Fruit fly (Drosophila melanogaster) whole organism, embryonic: Measurements from ENCODE around the gene Trhn.

ENCODE experiments used
- Abd-B ChIP-seq: fragments of 200-800 bp; sonication (Bioruptor generic); optimal IDR thresholded peaks from 2 replicates; lab custom pipeline; 2018; ENCODE audit warnings: missing biosample characterization, mild to moderate bottlenecking, missing genetic modification characterization, moderate library complexity
- Aef1 ChIP-seq: fragments of 200-800 bp; sonication (Bioruptor generic); IDR thresholded peaks from 3 replicates; pipeline ENCODE4 v1.3.6; 2022; ENCODE audit warnings: missing biosample characterization, missing genetic modification characterization
- Antp ChIP-seq: fragments of 200-800 bp; sonication (Bioruptor generic); optimal IDR thresholded peaks from 3 replicates; lab custom pipeline; 2016; ENCODE audit warnings: missing biosample characterization, missing genetic modification characterization
- BtbVII ChIP-seq: fragments of 200-800 bp; sonication (Bioruptor generic); optimal IDR thresholded peaks from 3 replicates; lab custom pipeline; 2017; ENCODE audit warnings: missing biosample characterization, mild to moderate bottlenecking, missing genetic modification characterization
- CG10147 ChIP-seq: fragments of 200-800 bp; sonication (Bioruptor generic); optimal IDR thresholded peaks from 2 replicates; lab custom pipeline; 2019; ENCODE audit warnings: missing biosample characterization, mild to moderate bottlenecking, missing genetic modification characterization, moderate library complexity
- CG10462 ChIP-seq: fragments of 200-800 bp; sonication (Bioruptor generic); optimal IDR thresholded peaks from 2 replicates; lab custom pipeline; 2016; ENCODE audit warnings: missing biosample characterization, missing genetic modification characterization
- CG10979 ChIP-seq: fragments of 200-800 bp; sonication (Bioruptor generic); optimal IDR thresholded peaks from 2 replicates; lab custom pipeline; 2018; ENCODE audit warnings: missing biosample characterization, mild to moderate bottlenecking, missing genetic modification characterization, moderate library complexity
- CG11695 ChIP-seq: fragments of 200-800 bp; sonication (Bioruptor generic); IDR thresholded peaks from 3 replicates; pipeline ENCODE4 v1.3.6; 2022; ENCODE audit warnings: missing biosample characterization, missing genetic modification characterization
- CG14860 ChIP-seq: fragments of 200-800 bp; sonication (Bioruptor generic); IDR thresholded peaks from 3 replicates; pipeline ENCODE4 v1.3.6; 2022; ENCODE audit warnings: missing biosample characterization, missing genetic modification characterization; ENCODE audit not compliant: partially characterized antibody
- CG1602 ChIP-seq: fragments of 200-800 bp; sonication (Bioruptor generic); optimal IDR thresholded peaks from 3 replicates; lab custom pipeline; 2016; ENCODE audit warnings: missing biosample characterization, missing genetic modification characterization
- CG17359 ChIP-seq: fragments of 200-800 bp; sonication (Bioruptor generic); optimal IDR thresholded peaks from 3 replicates; lab custom pipeline; 2018; ENCODE audit warnings: missing biosample characterization, mild to moderate bottlenecking, missing genetic modification characterization, moderate library complexity
- CG17829 ChIP-seq: fragments of 200-800 bp; optimal IDR thresholded peaks from 2 replicates; lab custom pipeline; 2019; ENCODE audit warnings: missing biosample characterization, mild to moderate bottlenecking, missing genetic modification characterization, moderate library complexity
- CG2129 ChIP-seq: fragments of 200-800 bp; sonication (Bioruptor generic); IDR thresholded peaks from 2 replicates; pipeline ENCODE4 v1.3.6; 2022; ENCODE audit warnings: missing biosample characterization, missing genetic modification characterization; ENCODE audit not compliant: partially characterized antibody
- CG2202 ChIP-seq: fragments of 200-800 bp; sonication (Bioruptor generic); optimal IDR thresholded peaks from 2 replicates; lab custom pipeline; 2018; ENCODE audit warnings: missing biosample characterization, mild to moderate bottlenecking, missing genetic modification characterization
- CG31388 ChIP-seq: fragments of 200-800 bp; sonication (Bioruptor generic); optimal IDR thresholded peaks from 2 replicates; lab custom pipeline; 2016; ENCODE audit warnings: missing biosample characterization, missing genetic modification characterization
- CG33557 ChIP-seq: fragments of 200-800 bp; sonication (Bioruptor generic); optimal IDR thresholded peaks from 2 replicates; lab custom pipeline; 2019; ENCODE audit warnings: missing biosample characterization, mild to moderate bottlenecking, missing genetic modification characterization, moderate library complexity
- CG4282 ChIP-seq: fragments of 200-800 bp; sonication (Bioruptor generic); optimal IDR thresholded peaks from 2 replicates; lab custom pipeline; 2016; ENCODE audit warnings: missing biosample characterization, missing genetic modification characterization
- CG43689 ChIP-seq: fragments of 200-800 bp; sonication (Bioruptor generic); IDR thresholded peaks from 2 replicates; pipeline ENCODE4 v1.3.6; 2022; ENCODE audit warnings: missing biosample characterization, missing genetic modification characterization
- CG4730 ChIP-seq: fragments of 200-800 bp; sonication (Bioruptor generic); IDR thresholded peaks from 2 replicates; pipeline ENCODE4 v1.3.6; 2022; ENCODE audit warnings: missing biosample characterization, missing genetic modification characterization
- CG6791 ChIP-seq: fragments of 200-800 bp; sonication (Bioruptor generic); IDR thresholded peaks from 3 replicates; pipeline ENCODE4 v1.3.6; 2022; ENCODE audit warnings: missing biosample characterization, missing genetic modification characterization; ENCODE audit not compliant: partially characterized antibody
- CG8388 ChIP-seq: fragments of 200-800 bp; sonication (Bioruptor generic); optimal IDR thresholded peaks from 2 replicates; lab custom pipeline; 2019; ENCODE audit warnings: missing biosample characterization, mild to moderate bottlenecking, missing genetic modification characterization, moderate library complexity
- CG9932 ChIP-seq: fragments of 200-800 bp; sonication (Bioruptor generic); IDR thresholded peaks from 2 replicates; pipeline ENCODE4 v1.3.6; 2022; ENCODE audit warnings: missing biosample characterization, missing genetic modification characterization
- Dek ChIP-seq: fragments of 200-800 bp; sonication (Bioruptor generic); optimal IDR thresholded peaks from 3 replicates; lab custom pipeline; 2019; ENCODE audit warnings: missing biosample characterization, mild to moderate bottlenecking, missing genetic modification characterization, moderate library complexity
- ERR ChIP-seq: fragments of 200-800 bp; sonication (Bioruptor generic); optimal IDR thresholded peaks from 2 replicates; lab custom pipeline; 2016; ENCODE audit warnings: missing biosample characterization, missing genetic modification characterization
- Eip74EF ChIP-seq, 2 experiments: fragments of 200-800 bp in 1 of 2; fragments of >200 bp in 1 of 2; sonication (Bioruptor generic) in 1 of 2; optimal IDR thresholded peaks; 2 replicates each; lab custom pipeline; 2017 to 2019; ENCODE audit warnings: missing biosample characterization in 2 of 2, missing genetic modification characterization in 2 of 2, mild to moderate bottlenecking in 1 of 2, moderate library complexity in 1 of 2
- Fer1 ChIP-seq: fragments of 200-800 bp; sonication (Bioruptor generic); optimal IDR thresholded peaks from 2 replicates; lab custom pipeline; 2017; ENCODE audit warnings: missing biosample characterization, mild to moderate bottlenecking, missing genetic modification characterization
- Fer3 ChIP-seq: fragments of 200-800 bp; sonication (Bioruptor generic); optimal IDR thresholded peaks from 2 replicates; lab custom pipeline; 2018; ENCODE audit warnings: missing biosample characterization, mild to moderate bottlenecking, missing genetic modification characterization, moderate library complexity
- GATAe ChIP-seq: fragments of 200-800 bp; sonication (Bioruptor generic); conservative IDR thresholded peaks from 2 replicates; pipeline ENCODE4 v1.3.6; 2022; ENCODE audit warnings: missing biosample characterization, missing genetic modification characterization
- H2.0 ChIP-seq: fragments of 200-800 bp; sonication (Bioruptor generic); IDR thresholded peaks from 2 replicates; pipeline ENCODE4 v1.3.6; 2022; ENCODE audit warnings: missing biosample characterization, missing genetic modification characterization
- HLHmδ ChIP-seq: fragments of 200-800 bp; sonication (Bioruptor generic); optimal IDR thresholded peaks from 2 replicates; lab custom pipeline; 2018; ENCODE audit warnings: missing biosample characterization, mild to moderate bottlenecking, missing genetic modification characterization, moderate library complexity
- Hr78 ChIP-seq, 2 experiments: fragments of 200-800 bp in 1 of 2; fragments of >200 bp in 1 of 2; sonication (Bioruptor generic) in 1 of 2; optimal IDR thresholded peaks; 2 replicates each; lab custom pipeline; 2017 to 2019; ENCODE audit warnings: missing biosample characterization in 2 of 2, missing genetic modification characterization in 2 of 2, mild to moderate bottlenecking in 1 of 2, moderate library complexity in 1 of 2
- PHDP ChIP-seq: fragments of 200-800 bp; sonication (Bioruptor generic); optimal IDR thresholded peaks from 3 replicates; lab custom pipeline; 2018; ENCODE audit warnings: missing biosample characterization, mild to moderate bottlenecking, missing genetic modification characterization, moderate library complexity
- Ptx1 ChIP-seq: fragments of 200-800 bp; sonication (Bioruptor generic); IDR thresholded peaks from 2 replicates; pipeline ENCODE4 v1.3.6; 2022; ENCODE audit warnings: missing biosample characterization, missing genetic modification characterization
- Spps ChIP-seq: fragments of 200-800 bp; sonication (Bioruptor generic); optimal IDR thresholded peaks from 2 replicates; lab custom pipeline; 2018; ENCODE audit warnings: missing biosample characterization, mild to moderate bottlenecking, missing genetic modification characterization
- ap ChIP-seq: fragments of 200-800 bp; sonication (Bioruptor generic); IDR thresholded peaks from 2 replicates; pipeline ENCODE4 v1.3.6; 2022; ENCODE audit warnings: missing biosample characterization, missing genetic modification characterization
- ci ChIP-seq: fragments of 200-800 bp; sonication (Bioruptor generic); IDR thresholded peaks from 3 replicates; pipeline ENCODE4 v1.3.6; 2022; ENCODE audit warnings: missing biosample characterization, missing genetic modification characterization
- danr ChIP-seq: fragments of 200-800 bp; sonication (Bioruptor generic); IDR thresholded peaks from 2 replicates; pipeline ENCODE4 v1.3.6; 2022; ENCODE audit warnings: missing biosample characterization, missing genetic modification characterization
- ftz-f1 ChIP-seq: fragments of 200-800 bp; sonication (Bioruptor generic); optimal IDR thresholded peaks from 2 replicates; lab custom pipeline; 2016; ENCODE audit warnings: missing biosample characterization, missing genetic modification characterization
- ham ChIP-seq: fragments of 200-800 bp; sonication (Bioruptor generic); IDR thresholded peaks from 2 replicates; pipeline ENCODE4 v1.3.6; 2022; ENCODE audit warnings: missing biosample characterization, missing genetic modification characterization
- hbn ChIP-seq: fragments of 200-800 bp; sonication (Bioruptor generic); IDR thresholded peaks from 2 replicates; pipeline ENCODE4 v1.3.6; 2022; ENCODE audit warnings: missing biosample characterization, missing genetic modification characterization; ENCODE audit not compliant: partially characterized antibody
- mld ChIP-seq: fragments of 200-800 bp; sonication (Bioruptor generic); IDR thresholded peaks from 3 replicates; pipeline ENCODE4 v1.3.6; 2022; ENCODE audit warnings: missing biosample characterization, missing genetic modification characterization; ENCODE audit not compliant: partially characterized antibody
- nerfin-1 ChIP-seq: fragments of 200-800 bp; sonication (Bioruptor generic); optimal IDR thresholded peaks from 3 replicates; lab custom pipeline; 2019; ENCODE audit warnings: missing biosample characterization, mild to moderate bottlenecking, missing genetic modification characterization, moderate library complexity
- org-1 ChIP-seq: fragments of 200-800 bp; sonication (Bioruptor generic); optimal IDR thresholded peaks from 2 replicates; lab custom pipeline; 2017; ENCODE audit warnings: missing biosample characterization, missing genetic modification characterization
- pfk ChIP-seq: fragments of 200-800 bp; sonication (Bioruptor generic); optimal IDR thresholded peaks from 2 replicates; lab custom pipeline; 2018; ENCODE audit warnings: missing biosample characterization, mild to moderate bottlenecking, missing genetic modification characterization, moderate library complexity
- pum ChIP-seq: fragments of 200-800 bp; sonication (Bioruptor generic); optimal IDR thresholded peaks from 2 replicates; lab custom pipeline; 2016; ENCODE audit warnings: missing biosample characterization, missing genetic modification characterization
- row ChIP-seq: fragments of 200-800 bp; sonication (Bioruptor generic); IDR thresholded peaks from 3 replicates; pipeline ENCODE4 v1.3.6; 2022; ENCODE audit warnings: missing biosample characterization, missing genetic modification characterization
- sisA ChIP-seq: fragments of 200-800 bp; sonication (Bioruptor generic); IDR thresholded peaks from 2 replicates; pipeline ENCODE4 v1.3.6; 2022; ENCODE audit warnings: missing biosample characterization, missing genetic modification characterization
- slbo ChIP-seq: fragments of 200-800 bp; sonication (Bioruptor generic); IDR thresholded peaks from 2 replicates; pipeline ENCODE4 v1.3.6; 2022; ENCODE audit warnings: missing biosample characterization, missing genetic modification characterization
- usp ChIP-seq: fragments of >200 bp; optimal IDR thresholded peaks from 2 replicates; lab custom pipeline; 2017; ENCODE audit warnings: missing biosample characterization, missing genetic modification characterization

Gene Trhn

DNA sequence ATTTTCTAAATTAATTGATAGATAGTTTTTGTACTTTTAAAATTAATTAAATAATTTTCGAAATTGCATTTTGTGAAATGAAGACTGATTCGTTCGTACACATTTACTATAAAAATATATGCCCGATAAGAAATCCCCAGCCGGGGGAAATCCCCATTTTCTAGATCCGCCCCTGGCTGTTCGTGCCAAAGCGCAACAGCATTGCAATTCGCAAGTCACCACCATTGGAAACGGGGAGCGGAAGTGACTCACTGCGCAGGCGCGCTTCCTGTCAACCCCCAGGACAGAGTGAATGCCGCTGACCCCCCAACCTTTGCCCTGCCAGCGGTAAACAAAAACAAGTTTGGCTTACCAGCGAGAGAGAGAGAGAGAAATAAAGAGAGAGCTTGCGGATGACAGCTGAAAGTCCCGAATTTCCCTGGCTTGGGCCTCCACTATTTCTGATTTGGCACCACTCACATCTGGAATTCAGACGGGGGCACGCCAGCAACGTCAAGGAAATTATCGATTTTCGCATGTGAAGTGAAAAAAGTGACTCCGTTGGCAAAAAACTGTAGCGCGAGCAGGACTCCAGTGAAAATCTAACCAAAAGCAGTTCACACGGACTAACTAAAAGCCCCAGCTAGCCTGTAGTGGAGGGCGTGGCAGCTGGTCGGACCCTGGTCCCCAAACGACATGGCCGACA, 3.0 kb upstream of the Trhn start, which contains the start of gene Aplip1 (continued):
- TF ChIP-seq CG8388 (GFP tag; lab: Kevin White, UChicago) (no peak), CG4730 (GFP tag; lab: Robert Waterston, UW) (no peak), mld (GFP tag; lab: Robert Waterston, UW) (no peak), CG14860 (GFP tag; lab: Robert Waterston, UW) (no peak), ham (GFP tag; lab: Robert Waterston, UW) (no peak), danr (GFP tag; lab: Robert Waterston, UW) (no peak), GATAe (GFP tag; lab: Robert Waterston, UW) (no peak), CG10147 (GFP tag; lab: Kevin White, UChicago) (no peak), org-1 (GFP tag; lab: Kevin White, UChicago) (no peak), sisA (GFP tag; lab: Robert Waterston, UW) (0 out of 2 replicates have a peak, but pooled peaks have one; percentile 14), hbn (GFP tag; lab: Robert Waterston, UW) (no peak), Fer3 (peak; percentile 22), Antp (GFP tag; lab: Kevin White, UChicago) (no peak), ftz-f1 (GFP tag; lab: Kevin White, UChicago) (no peak), HLHmδ (GFP tag; lab: Kevin White, UChicago) (no peak), Fer1 (GFP tag; lab: Kevin White, UChicago) (peak; percentile 9), Ptx1 (GFP tag; lab: Robert Waterston, UW) (no peak), pum (GFP tag; lab: Kevin White, UChicago) (no peak), pfk (GFP tag; lab: Kevin White, UChicago) (no peak), Aef1 (GFP tag; lab: Robert Waterston, UW) (no peak), row (GFP tag; lab: Robert Waterston, UW) (peak; percentile 22; the same call in 1 of the 3 replicates), CG31388 (GFP tag; lab: Kevin White, UChicago) (no peak), H2.0 (GFP tag; lab: Robert Waterston, UW) (no peak), CG2129 (no peak), CG9932 (GFP tag; lab: Robert Waterston, UW) (peak; percentile 28; the same call in 1 of the 2 replicates), CG10462 (GFP tag; lab: Kevin White, UChicago) (no peak), BtbVII (GFP tag; lab: Kevin White, UChicago) (no peak), Hr78 (GFP tag; optimal IDR thresholded peaks at IDR 0.05; lab: Kevin White, UChicago) (peak in 1 of 2 experiments; percentile 31), CG11695 (GFP tag; lab: Robert Waterston, UW) (0 out of 3 replicates have a peak, but pooled peaks have one; percentile 15), CG17829 (no peak), Eip74EF (GFP tag; optimal IDR thresholded peaks at IDR 0.05; lab: Kevin White, UChicago) (no peak), CG43689 (GFP tag; lab: Robert Waterston, UW) (no peak), usp (no peak), CG10979 (tag; lab: Kevin White, UChicago) (no peak), slbo (peak; percentile 8; the same call in 1 of the 2 replicates), PHDP (tag; lab: Kevin White, UChicago) (no peak), Abd-B (GFP tag; lab: Kevin White, UChicago) (no peak), CG33557 (GFP tag; lab: Kevin White, UChicago) (no peak), CG6791 (no peak), CG2202 (tag; lab: Kevin White, UChicago) (no peak), ci (GFP tag; lab: Robert Waterston, UW) (no peak), CG1602 (GFP tag; lab: Kevin White, UChicago) (no peak), CG17359 (tag; lab: Kevin White, UChicago) (no peak), nerfin-1 (tag; lab: Kevin White, UChicago) (peak; percentile 46), CG4282 (GFP tag; lab: Kevin White, UChicago) (no peak), ap (no peak), Spps (tag; lab: Kevin White, UChicago) (no peak), ERR (GFP tag; lab: Kevin White, UChicago) (no peak), Dek (tag; lab: Kevin White, UChicago) (no peak)
